Worm (Caenorhabditis elegans) whole organism, L1 larva: Measurements from ENCODE around the gene C14A6.12.
"Not testable (repeated sequence)": the region's sequence is repeated elsewhere in the genome, so short reads cannot be mapped to it uniquely, and the experiment has no call there.

Source experiments
- dpl-1 ChIP-seq, 3 experiments: fragments of 150-350 bp in 2 of 3; sonication (generic microtip) in 1 of 3; optimal IDR thresholded peaks; 2 replicates each; lab custom pipeline; 2014 to 2017; ENCODE audit warnings: missing biosample characterization in 3 of 3, missing genetic modification characterization in 3 of 3, missing genetic modification reagents in 3 of 3
- efl-1 ChIP-seq, 4 experiments: fragments of 150-350 bp; optimal IDR thresholded peaks in 3 of 4; peaks in 1 of 4; 1 replicate in 1 of 4; 2 replicates in 3 of 4; lab custom pipeline; 2014; ENCODE audit warnings: missing biosample characterization in 2 of 4, missing genetic modification characterization in 2 of 4, missing genetic modification reagents in 2 of 4

Gene C14A6.12

ce11 chrV:18115054-18115453, 47.4 kb downstream of the C14A6.12 start:
- TF ChIP-seq efl-1 (optimal IDR thresholded peaks at IDR 0.05; lab: Kevin White, UChicago) = not testable (repeated sequence)
- TF ChIP-seq efl-1 (GFP tag; optimal IDR thresholded peaks at IDR 0.05 in 1 of 2; lab: Kevin White, UChicago) (peak in 1 of 2 experiments; percentile 35), dpl-1 (GFP tag; optimal IDR thresholded peaks at IDR 0.05; lab: Kevin White, UChicago) (peak in 1 of 3 experiments; percentile 9)
- TF ChIP-seq, all 84 proteins: peak for 2; not testable (repeated sequence) for 82
